Fruit fly (Drosophila melanogaster) Kc167 (cell line): ENCODE measurements around the gene alph.

Experiments used
- Sin3A ChIP-seq: fragments of >200 bp; optimal IDR thresholded peaks from 2 replicates; lab custom pipeline; 2018; ENCODE audit warnings: missing external identifiers
- h ChIP-seq: fragments of >200 bp; optimal IDR thresholded peaks from 3 replicates; lab custom pipeline; 2018; ENCODE audit warnings: missing external identifiers
- psq ChIP-seq: fragments of >200 bp; optimal IDR thresholded peaks from 2 replicates; lab custom pipeline; 2017; ENCODE audit warnings: missing external identifiers

DNA sequence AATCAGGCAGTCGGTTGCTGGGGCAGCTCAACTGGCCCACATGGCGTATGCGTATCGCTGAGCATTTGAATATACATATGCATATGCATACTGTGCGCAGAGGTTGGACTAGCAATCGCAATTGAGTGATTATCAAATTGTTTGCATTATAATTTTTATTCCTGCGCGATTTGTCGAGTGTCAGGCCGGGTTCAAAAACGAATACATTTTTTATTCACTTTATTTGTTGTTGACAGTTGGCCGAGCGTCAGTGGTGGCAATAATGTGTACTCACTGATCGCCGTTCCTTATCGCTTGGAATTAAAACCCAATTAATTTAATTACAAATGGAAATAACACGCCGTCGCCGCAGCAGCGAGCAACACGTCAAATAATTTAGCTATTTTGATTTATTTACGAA is 25.9 kb upstream of the alph start:
- TF ChIP-seq Sin3A (lab: Kevin White, UChicago) = no peak
- TF ChIP-seq h (lab: Kevin White, UChicago) = no peak
- no peak for TF ChIP-seq psq (lab: Kevin White, UChicago)
